Worm (Caenorhabditis elegans): Measurements from ENCODE around the gene arle-14.

ce11 chrIII:5675384-5675984, 17.2 kb upstream of the arle-14 start:
- TF ChIP-seq tra-4 (tag; optimal IDR thresholded peaks at IDR 0.05) (no peak), aly-1 (tag; optimal IDR thresholded peaks at IDR 0.05) (peak; percentile 45), ceh-36 (tag; optimal IDR thresholded peaks at IDR 0.05) (no peak), F13C5.2 (tag; optimal IDR thresholded peaks at IDR 0.05) (no peak), hmbx-1 (tag; optimal IDR thresholded peaks at IDR 0.05) (no peak), pes-1 (GFP tag; IDR thresholded peaks at IDR 0.05) (no peak), ama-1 (optimal IDR thresholded peaks at IDR 0.05) (no peak)

Data from whole organism, early embryonic.